Fruit fly (Drosophila melanogaster): Measurements from ENCODE around the gene CG42637.

The CG42637 gene

DNA sequence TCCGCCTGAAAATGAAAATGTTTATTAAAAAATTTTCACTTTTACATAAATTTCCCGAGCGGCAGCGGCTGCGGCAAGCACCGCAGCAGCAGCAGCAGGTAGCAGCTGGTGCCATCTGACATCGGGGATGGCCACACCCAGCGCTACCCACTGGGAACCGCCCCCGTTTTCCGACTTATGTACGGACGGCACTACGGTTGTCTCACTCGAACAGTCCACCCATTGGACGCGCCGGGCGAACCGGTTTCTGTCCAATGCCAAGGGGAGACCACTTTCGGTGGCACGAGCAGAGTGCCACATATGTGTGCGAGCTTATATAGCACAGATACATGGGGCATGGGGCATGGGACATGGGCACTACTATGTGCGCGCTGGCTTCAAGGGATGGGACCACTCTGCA, 110.5 kb downstream of the CG42637 start (continued):
- TF ChIP-seq HLHmδ (GFP tag; optimal IDR thresholded peaks at IDR 0.05) (peak; percentile 20), chinmo (GFP tag; IDR thresholded peaks at IDR 0.05; ENCODE audit: partially characterized antibody) (peak; percentile 79; the same call in 1 of the 4 replicates), seq (GFP tag; IDR thresholded peaks at IDR 0.05) (0 out of 2 replicates have a peak, but pooled peaks have one; percentile 26), CG18599 (GFP tag; optimal IDR thresholded peaks at IDR 0.05) (no peak), Deaf1 (tag; optimal IDR thresholded peaks at IDR 0.05) (peak; percentile 67), da (GFP tag; optimal IDR thresholded peaks at IDR 0.05) (peak; percentile 27), sna (GFP tag; IDR thresholded peaks at IDR 0.05; ENCODE audit: partially characterized antibody) (peak; percentile 34), Nf-YB (GFP tag; optimal IDR thresholded peaks at IDR 0.05) (peak; percentile 100), Opbp (GFP tag; IDR thresholded peaks at IDR 0.05; ENCODE audit: partially characterized antibody) (peak; percentile 23; the same call in 1 of the 3 replicates), zen2 (GFP tag; IDR thresholded peaks at IDR 0.05; ENCODE audit: partially characterized antibody) (peak; percentile 63; the same call in 2 of the 3 replicates), CG10321 (GFP tag; IDR thresholded peaks at IDR 0.05) (peak; percentile 95), Dad (GFP tag; optimal IDR thresholded peaks at IDR 0.05) (no peak), CG1233 (GFP tag; optimal IDR thresholded peaks at IDR 0.05) (no peak), CG1832 (GFP tag; optimal IDR thresholded peaks at IDR 0.05) (peak; percentile 85), Jarid2 (GFP tag; optimal IDR thresholded peaks at IDR 0.05) (peak; percentile 71), Nf-YC (tag; optimal IDR thresholded peaks at IDR 0.05) (peak; percentile 99)

dm6 chr3L:19676050-19676449, 117.3 kb downstream of the CG42637 start:
- TF ChIP-seq nom (GFP tag; optimal IDR thresholded peaks at IDR 0.05) (peak; percentile 2), Bdp1 (GFP tag; optimal IDR thresholded peaks at IDR 0.05) (no peak), ham (GFP tag; IDR thresholded peaks at IDR 0.05) (peak; percentile 3; the same call in 1 of the 2 replicates)

DNA sequence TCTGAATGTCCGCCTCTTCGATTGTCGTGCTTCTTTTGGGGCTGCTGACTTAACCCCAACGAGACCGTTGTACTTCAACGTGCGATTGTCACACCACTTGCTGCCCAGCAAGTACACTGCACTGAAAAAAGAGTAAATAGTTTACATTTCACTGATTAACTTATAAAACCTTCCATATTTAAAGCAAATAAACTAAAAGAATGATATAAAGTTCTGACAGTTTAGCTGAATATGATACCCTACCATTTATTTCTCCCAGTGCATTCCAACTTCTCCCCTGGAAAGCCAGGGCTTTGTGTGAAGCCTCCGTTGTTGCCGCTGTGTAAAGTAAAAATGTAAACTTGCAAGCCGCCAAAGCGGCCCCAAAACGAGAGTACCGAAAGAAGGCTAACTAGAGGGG, 119.1 kb downstream of the CG42637 start:
- TF ChIP-seq Hmr (GFP tag; optimal IDR thresholded peaks at IDR 0.05) (no peak), al (GFP tag; IDR thresholded peaks at IDR 0.05) (no peak), CG4404 (GFP tag; IDR thresholded peaks at IDR 0.05) (no peak), pan (optimal IDR thresholded peaks at IDR 0.05) (no peak), pan (GFP tag; optimal IDR thresholded peaks at IDR 0.05 in 1 of 2, IDR thresholded peaks at IDR 0.05 in 1 of 2) (peak in 1 of 2 experiments; percentile 23), zfh2 (GFP tag; optimal IDR thresholded peaks at IDR 0.05) (no peak), gsb (GFP tag; IDR thresholded peaks at IDR 0.05) (no peak), lola (GFP tag; optimal IDR thresholded peaks at IDR 0.05) (peak in 1 of 3 experiments; percentile 39), CG10147 (GFP tag; optimal IDR thresholded peaks at IDR 0.05) (no peak), Max (GFP tag; optimal IDR thresholded peaks at IDR 0.05) (no peak), CG16779 (GFP tag; IDR thresholded peaks at IDR 0.05) (no peak), CG10565 (GFP tag; optimal IDR thresholded peaks at IDR 0.05) (no peak), fd102C (GFP tag; optimal IDR thresholded peaks at IDR 0.05) (no peak), CG4360 (GFP tag; IDR thresholded peaks at IDR 0.05) (no peak), da (GFP tag; optimal IDR thresholded peaks at IDR 0.05) (no peak), CrebB (tag; optimal IDR thresholded peaks at IDR 0.05) (no peak), CG15011 (GFP tag; optimal IDR thresholded peaks at IDR 0.05) (no peak), CG31388 (GFP tag; optimal IDR thresholded peaks at IDR 0.05) (no peak), ranshi (GFP tag; IDR thresholded peaks at IDR 0.05) (peak; percentile 34; the same call in 1 of the 2 replicates), D (optimal IDR thresholded peaks at IDR 0.05) (no peak), D (GFP tag; optimal IDR thresholded peaks at IDR 0.05) (peak; percentile 22), Spps (tag; optimal IDR thresholded peaks at IDR 0.05) (peak; percentile 28), CG14710 (tag; optimal IDR thresholded peaks at IDR 0.05) (peak; percentile 51), CG3407 (GFP tag; optimal IDR thresholded peaks at IDR 0.05) (peak; percentile 20), CG16813 (GFP tag; IDR thresholded peaks at IDR 0.05; ENCODE audit: partially characterized antibody) (no peak), CG31365 (tag; optimal IDR thresholded peaks at IDR 0.05) (no peak), usp (GFP tag; optimal IDR thresholded peaks at IDR 0.05) (no peak), Rx (GFP tag; IDR thresholded peaks at IDR 0.05) (0 out of 2 replicates have a peak, but pooled peaks have one; percentile 4), btn (GFP tag; optimal IDR thresholded peaks at IDR 0.05) (no peak), eve (GFP tag; optimal IDR thresholded peaks at IDR 0.05) (no peak)
